Fruit fly (Drosophila melanogaster): ENCODE results near the gene Tcs5.

The Tcs5 gene

DNA sequence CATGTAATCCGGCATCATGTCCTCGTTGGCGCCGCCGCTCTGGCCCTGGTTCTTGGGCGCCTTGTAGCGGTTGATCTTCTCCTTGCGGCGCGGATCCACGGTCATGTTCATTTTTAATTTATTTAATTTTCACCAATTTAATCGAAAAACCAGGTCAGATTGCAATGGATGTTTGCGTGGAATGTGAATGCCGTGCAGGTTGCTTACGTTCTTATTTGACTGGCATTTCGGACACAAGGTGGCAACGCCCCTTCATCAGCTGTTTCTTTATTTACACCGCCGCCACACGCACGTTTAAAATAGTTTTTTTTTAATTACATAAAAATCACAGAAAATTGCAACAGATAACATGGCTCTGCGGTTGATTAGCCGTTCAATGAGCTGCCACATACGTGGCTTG lies 3.1 kb downstream of the Tcs5 start, which contains the start of the genes CG10674 and CG4611 (continued):
- no peak for TF ChIP-seq CG14710 (tag; optimal IDR thresholded peaks at IDR 0.05)
- TF ChIP-seq CG10565 (GFP tag; optimal IDR thresholded peaks at IDR 0.05), result no peak
- TF ChIP-seq CG17829 (tag; optimal IDR thresholded peaks at IDR 0.05), result no peak
- no peak for TF ChIP-seq CG42726 (GFP tag; IDR thresholded peaks at IDR 0.05; ENCODE audit: partially characterized antibody)
- no peak for TF ChIP-seq CG12299 (tag; optimal IDR thresholded peaks at IDR 0.05)
- no peak for TF ChIP-seq sug (tag; optimal IDR thresholded peaks at IDR 0.05)
- no peak for TF ChIP-seq CG4730 (GFP tag; IDR thresholded peaks at IDR 0.05)
- TF ChIP-seq Rfx (GFP tag; IDR thresholded peaks at IDR 0.05), result peak; percentile 24; the same call in 1 of the 2 replicates
- TF ChIP-seq sqz (GFP tag; optimal IDR thresholded peaks at IDR 0.05), result no peak
- no peak for TF ChIP-seq disco-r (GFP tag; optimal IDR thresholded peaks at IDR 0.05)
- TF ChIP-seq CG4424 (GFP tag; optimal IDR thresholded peaks at IDR 0.05), result no peak
- TF ChIP-seq CG17912 (GFP tag; optimal IDR thresholded peaks at IDR 0.05), result no peak
- no peak for TF ChIP-seq fd96Cb (tag; optimal IDR thresholded peaks at IDR 0.05)
- TF ChIP-seq HmgD (GFP tag; optimal IDR thresholded peaks at IDR 0.05), result no peak
- TF ChIP-seq CG3995 (GFP tag; optimal IDR thresholded peaks at IDR 0.05), result no peak
- TF ChIP-seq ase (GFP tag; IDR thresholded peaks at IDR 0.05), result no peak
- no peak for TF ChIP-seq Fer3 (tag; optimal IDR thresholded peaks at IDR 0.05)
- no peak for TF ChIP-seq crc (GFP tag; optimal IDR thresholded peaks at IDR 0.05)
- no peak for TF ChIP-seq ro (GFP tag; IDR thresholded peaks at IDR 0.05)
- no peak for TF ChIP-seq CG2712 (tag; optimal IDR thresholded peaks at IDR 0.05)
- no peak for TF ChIP-seq Bdp1 (GFP tag; optimal IDR thresholded peaks at IDR 0.05)
- TF ChIP-seq E2f2 (GFP tag; IDR thresholded peaks at IDR 0.05), result peak; percentile 65
- TF ChIP-seq lmd (GFP tag; IDR thresholded peaks at IDR 0.05), result no peak
- TF ChIP-seq CG17612 (GFP tag; IDR thresholded peaks at IDR 0.05), result no peak
- TF ChIP-seq CG12071 (GFP tag; optimal IDR thresholded peaks at IDR 0.05), result no peak
- no peak for TF ChIP-seq CG7786 (GFP tag; optimal IDR thresholded peaks at IDR 0.05)
- 0 out of 2 replicates have a peak, but pooled peaks have one; percentile 29 for TF ChIP-seq Dref (GFP tag; IDR thresholded peaks at IDR 0.05)
- no peak for TF ChIP-seq zen2 (GFP tag; IDR thresholded peaks at IDR 0.05; ENCODE audit: partially characterized antibody)
- TF ChIP-seq Lpt (GFP tag; optimal IDR thresholded peaks at IDR 0.05), result no peak
- no peak for TF ChIP-seq cato (GFP tag; optimal IDR thresholded peaks at IDR 0.05; ENCODE audit: borderline replicate concordance)
- TF ChIP-seq CG4854 (GFP tag; optimal IDR thresholded peaks at IDR 0.05), result no peak
- no peak for TF ChIP-seq CG7556 (GFP tag; optimal IDR thresholded peaks at IDR 0.05)
- peak; percentile 20 for TF ChIP-seq trem (tag; optimal IDR thresholded peaks at IDR 0.05)
- no peak for TF ChIP-seq Awh (GFP tag; IDR thresholded peaks at IDR 0.05)
- no peak for TF ChIP-seq CG13775 (GFP tag; optimal IDR thresholded peaks at IDR 0.05)
- TF ChIP-seq Gug (GFP tag; IDR thresholded peaks at IDR 0.05), result no peak
- no peak for TF ChIP-seq chm (GFP tag; IDR thresholded peaks at IDR 0.05)
- no peak for TF ChIP-seq pita (GFP tag; optimal IDR thresholded peaks at IDR 0.05)
- TF ChIP-seq Dbx (GFP tag; IDR thresholded peaks at IDR 0.05), result no peak
- peak; percentile 27 for TF ChIP-seq phol (tag; optimal IDR thresholded peaks at IDR 0.05)
- TF ChIP-seq CG10462 (GFP tag; optimal IDR thresholded peaks at IDR 0.05), result no peak
- TF ChIP-seq maf-S (GFP tag; optimal IDR thresholded peaks at IDR 0.05), result no peak
- no peak for TF ChIP-seq cas (GFP tag; IDR thresholded peaks at IDR 0.05)
- TF ChIP-seq CG8089 (GFP tag; optimal IDR thresholded peaks at IDR 0.05), result no peak
- TF ChIP-seq stc (GFP tag; IDR thresholded peaks at IDR 0.05), result no peak
- TF ChIP-seq CG10654 (GFP tag; optimal IDR thresholded peaks at IDR 0.05), result no peak
- TF ChIP-seq CG1024 (GFP tag; IDR thresholded peaks at IDR 0.05), result no peak
- no peak for TF ChIP-seq CG5953 (GFP tag; IDR thresholded peaks at IDR 0.05)
- no peak for TF ChIP-seq CG13296 (GFP tag; optimal IDR thresholded peaks at IDR 0.05)
- TF ChIP-seq sens-2 (GFP tag; IDR thresholded peaks at IDR 0.05), result no peak
- no peak for TF ChIP-seq CG1602 (GFP tag; optimal IDR thresholded peaks at IDR 0.05)
- TF ChIP-seq Med (GFP tag), result peak; percentile 70
- no peak for TF ChIP-seq CrebB (tag; optimal IDR thresholded peaks at IDR 0.05)

All from whole organism, embryonic.